Fruit fly (Drosophila melanogaster) whole organism, embryonic: ENCODE data around the gene Cyp4ac3.
A peak's percentile ranks its signal among the peaks of the same experiment; 100 is the strongest.

Experiments used
- Asciz ChIP-seq: fragments of 200-800 bp; sonication (Bioruptor generic); optimal IDR thresholded peaks from 2 replicates; lab custom pipeline; 2017; ENCODE audit warnings: missing biosample characterization, mild to moderate bottlenecking, missing genetic modification characterization, missing genetic modification reagents
- BEAF-32 ChIP-seq: fragments of 200-800 bp; sonication (Bioruptor generic); optimal IDR thresholded peaks from 3 replicates; lab custom pipeline; 2017; ENCODE audit warnings: missing biosample characterization, missing genetic modification characterization, mild to moderate bottlenecking, moderate library complexity, missing genetic modification reagents
- CG10147 ChIP-seq: fragments of 200-800 bp; sonication (Bioruptor generic); optimal IDR thresholded peaks from 2 replicates; lab custom pipeline; 2019; ENCODE audit warnings: missing biosample characterization, mild to moderate bottlenecking, missing genetic modification characterization, moderate library complexity
- CG11456 ChIP-seq: fragments of 200-800 bp; sonication (Bioruptor generic); IDR thresholded peaks from 3 replicates; pipeline ENCODE4 v1.3.6; 2022; ENCODE audit warnings: missing biosample characterization, missing genetic modification characterization
- CG1233 ChIP-seq: fragments of 200-800 bp; sonication (Bioruptor generic); optimal IDR thresholded peaks from 4 replicates; lab custom pipeline; 2018; ENCODE audit warnings: missing biosample characterization, mild to moderate bottlenecking, missing genetic modification characterization
- CG12744 ChIP-seq: fragments of 200-800 bp; sonication (Bioruptor generic); optimal IDR thresholded peaks from 2 replicates; lab custom pipeline; 2016; ENCODE audit warnings: missing biosample characterization, missing genetic modification characterization
- CG13894 ChIP-seq: fragments of 200-800 bp; sonication (Bioruptor generic); optimal IDR thresholded peaks from 3 replicates; lab custom pipeline; 2018; ENCODE audit warnings: missing biosample characterization, mild to moderate bottlenecking, missing genetic modification characterization, moderate library complexity
- CG14860 ChIP-seq: fragments of 200-800 bp; sonication (Bioruptor generic); IDR thresholded peaks from 3 replicates; pipeline ENCODE4 v1.3.6; 2022; ENCODE audit warnings: missing biosample characterization, missing genetic modification characterization; ENCODE audit not compliant: partially characterized antibody
- CG15073 ChIP-seq: fragments of 200-800 bp; sonication (Bioruptor generic); optimal IDR thresholded peaks from 2 replicates; lab custom pipeline; 2016; ENCODE audit warnings: missing biosample characterization, missing genetic modification characterization
- CG15269 ChIP-seq: fragments of 200-800 bp; sonication (Bioruptor generic); optimal IDR thresholded peaks from 2 replicates; lab custom pipeline; 2018; ENCODE audit warnings: missing biosample characterization, mild to moderate bottlenecking, missing genetic modification characterization, moderate library complexity
- CG15601 ChIP-seq: fragments of 200-800 bp; sonication (Bioruptor generic); optimal IDR thresholded peaks from 3 replicates; lab custom pipeline; 2019; ENCODE audit warnings: missing biosample characterization, mild to moderate bottlenecking, missing genetic modification characterization, moderate library complexity
- CG16815 ChIP-seq: fragments of 200-800 bp; sonication (Bioruptor generic); optimal IDR thresholded peaks from 3 replicates; lab custom pipeline; 2017; ENCODE audit warnings: missing biosample characterization, mild to moderate bottlenecking, missing genetic modification characterization
- CG17359 ChIP-seq: fragments of 200-800 bp; sonication (Bioruptor generic); optimal IDR thresholded peaks from 3 replicates; lab custom pipeline; 2018; ENCODE audit warnings: missing biosample characterization, mild to moderate bottlenecking, missing genetic modification characterization, moderate library complexity
- CG17385 ChIP-seq: fragments of 200-800 bp; sonication (Bioruptor generic); optimal IDR thresholded peaks from 3 replicates; lab custom pipeline; 2018; ENCODE audit warnings: missing biosample characterization, mild to moderate bottlenecking, missing genetic modification characterization
- CG17829 ChIP-seq: fragments of 200-800 bp; optimal IDR thresholded peaks from 2 replicates; lab custom pipeline; 2019; ENCODE audit warnings: missing biosample characterization, mild to moderate bottlenecking, missing genetic modification characterization, moderate library complexity
- CG2199 ChIP-seq: fragments of 200-800 bp; sonication (Bioruptor generic); IDR thresholded peaks from 3 replicates; pipeline ENCODE4 v1.3.6; 2022; ENCODE audit warnings: missing biosample characterization, missing genetic modification characterization
- CG34376 ChIP-seq: fragments of 200-800 bp; sonication (Bioruptor generic); optimal IDR thresholded peaks from 2 replicates; lab custom pipeline; 2018; ENCODE audit warnings: missing biosample characterization, mild to moderate bottlenecking, missing genetic modification characterization
- CG4820 ChIP-seq: fragments of 200-800 bp; sonication (Bioruptor generic); optimal IDR thresholded peaks from 3 replicates; lab custom pipeline; 2016; ENCODE audit warnings: missing biosample characterization, missing genetic modification characterization
- CG5245 ChIP-seq: fragments of 200-800 bp; sonication (Bioruptor generic); optimal IDR thresholded peaks from 3 replicates; lab custom pipeline; 2016; ENCODE audit warnings: missing biosample characterization, missing genetic modification characterization
- CG6254 ChIP-seq: fragments of 200-800 bp; sonication (Bioruptor generic); optimal IDR thresholded peaks from 3 replicates; lab custom pipeline; 2017; ENCODE audit warnings: mild to moderate bottlenecking, missing biosample characterization, missing genetic modification reagents, missing genetic modification characterization
- CG7786 ChIP-seq: fragments of 200-800 bp; sonication (Bioruptor generic); optimal IDR thresholded peaks from 2 replicates; lab custom pipeline; 2016; ENCODE audit warnings: missing biosample characterization, missing genetic modification characterization
- D19A ChIP-seq: fragments of 200-800 bp; optimal IDR thresholded peaks from 3 replicates; lab custom pipeline; 2019; ENCODE audit warnings: missing biosample characterization, mild to moderate bottlenecking, missing genetic modification characterization, moderate library complexity
- Dad ChIP-seq: fragments of 200-800 bp; sonication (Bioruptor generic); optimal IDR thresholded peaks from 3 replicates; lab custom pipeline; 2016; ENCODE audit warnings: missing biosample characterization, missing genetic modification characterization
- Dbx ChIP-seq: fragments of 200-800 bp; sonication (Bioruptor generic); IDR thresholded peaks from 3 replicates; pipeline ENCODE4 v1.3.6; 2022; ENCODE audit warnings: missing biosample characterization, missing genetic modification characterization
- Deaf1 ChIP-seq: fragments of 200-800 bp; optimal IDR thresholded peaks from 3 replicates; lab custom pipeline; 2019; ENCODE audit warnings: missing biosample characterization, mild to moderate bottlenecking, missing genetic modification characterization, moderate library complexity
- GATAe ChIP-seq: fragments of 200-800 bp; sonication (Bioruptor generic); conservative IDR thresholded peaks from 2 replicates; pipeline ENCODE4 v1.3.6; 2022; ENCODE audit warnings: missing biosample characterization, missing genetic modification characterization
- H2.0 ChIP-seq: fragments of 200-800 bp; sonication (Bioruptor generic); IDR thresholded peaks from 2 replicates; pipeline ENCODE4 v1.3.6; 2022; ENCODE audit warnings: missing biosample characterization, missing genetic modification characterization
- Hmr ChIP-seq: fragments of 200-800 bp; sonication (Bioruptor generic); optimal IDR thresholded peaks from 3 replicates; lab custom pipeline; 2017; ENCODE audit warnings: mild to moderate bottlenecking, missing biosample characterization, missing genetic modification reagents, missing genetic modification characterization
- Neu2 ChIP-seq: fragments of 200-800 bp; sonication (Bioruptor generic); optimal IDR thresholded peaks from 3 replicates; lab custom pipeline; 2016; ENCODE audit warnings: missing biosample characterization, missing genetic modification characterization, borderline replicate concordance
- PHDP ChIP-seq: fragments of 200-800 bp; sonication (Bioruptor generic); optimal IDR thresholded peaks from 3 replicates; lab custom pipeline; 2018; ENCODE audit warnings: missing biosample characterization, mild to moderate bottlenecking, missing genetic modification characterization, moderate library complexity
- Ptx1 ChIP-seq: fragments of 200-800 bp; sonication (Bioruptor generic); IDR thresholded peaks from 2 replicates; pipeline ENCODE4 v1.3.6; 2022; ENCODE audit warnings: missing biosample characterization, missing genetic modification characterization
- Spps ChIP-seq: fragments of 200-800 bp; sonication (Bioruptor generic); optimal IDR thresholded peaks from 2 replicates; lab custom pipeline; 2018; ENCODE audit warnings: missing biosample characterization, mild to moderate bottlenecking, missing genetic modification characterization
- ara ChIP-seq: fragments of 200-800 bp; sonication (Bioruptor generic); IDR thresholded peaks from 2 replicates; pipeline ENCODE4 v1.3.6; 2022; ENCODE audit warnings: missing biosample characterization, missing genetic modification characterization
- cato ChIP-seq: fragments of 200-800 bp; sonication (Bioruptor generic); optimal IDR thresholded peaks from 2 replicates; lab custom pipeline; 2016; ENCODE audit warnings: missing biosample characterization, missing genetic modification characterization, borderline replicate concordance
- crp ChIP-seq, 2 experiments: fragments of 200-800 bp; sonication (Bioruptor generic); optimal IDR thresholded peaks; 2 replicates in 1 of 2; 3 replicates in 1 of 2; lab custom pipeline; 2017; ENCODE audit warnings: missing biosample characterization in 2 of 2, missing genetic modification characterization in 2 of 2, mild to moderate bottlenecking in 1 of 2, moderate library complexity in 1 of 2
- danr ChIP-seq: fragments of 200-800 bp; sonication (Bioruptor generic); IDR thresholded peaks from 2 replicates; pipeline ENCODE4 v1.3.6; 2022; ENCODE audit warnings: missing biosample characterization, missing genetic modification characterization
- kah ChIP-seq: fragments of 200-800 bp; sonication (Bioruptor generic); optimal IDR thresholded peaks from 2 replicates; lab custom pipeline; 2018; ENCODE audit warnings: missing biosample characterization, mild to moderate bottlenecking, missing genetic modification characterization
- lab ChIP-seq: fragments of 200-800 bp; sonication (Bioruptor generic); optimal IDR thresholded peaks from 3 replicates; lab custom pipeline; 2017; ENCODE audit warnings: missing biosample characterization, missing genetic modification characterization, mild to moderate bottlenecking, moderate library complexity, missing genetic modification reagents
- lov ChIP-seq, 2 experiments: fragments of 200-800 bp in 1 of 2; fragments of >200 bp in 1 of 2; sonication (Bioruptor generic) in 1 of 2; IDR thresholded peaks in 1 of 2; optimal IDR thresholded peaks in 1 of 2; 2 replicates in 1 of 2; 3 replicates in 1 of 2; pipeline versions ENCODE4 v1.3.6 to Lab custom; 2017 to 2022; ENCODE audit warnings: missing biosample characterization in 1 of 2, missing genetic modification characterization in 1 of 2
- nerfin-1 ChIP-seq: fragments of 200-800 bp; sonication (Bioruptor generic); optimal IDR thresholded peaks from 3 replicates; lab custom pipeline; 2019; ENCODE audit warnings: missing biosample characterization, mild to moderate bottlenecking, missing genetic modification characterization, moderate library complexity
- pita ChIP-seq: fragments of 200-800 bp; sonication (Bioruptor generic); optimal IDR thresholded peaks from 2 replicates; lab custom pipeline; 2017; ENCODE audit warnings: missing biosample characterization, mild to moderate bottlenecking, missing genetic modification characterization
- sc ChIP-seq, 3 experiments: fragments of >200 bp in 2 of 3; fragments of 200-800 bp in 1 of 3; sonication (Bioruptor generic) in 1 of 3; optimal IDR thresholded peaks; 2 replicates in 2 of 3; 3 replicates in 1 of 3; lab custom pipeline; 2017; ENCODE audit warnings: mild to moderate bottlenecking in 1 of 3, missing biosample characterization in 1 of 3, missing genetic modification characterization in 1 of 3, missing genetic modification reagents in 1 of 3
- schlank ChIP-seq: fragments of 200-800 bp; sonication (Bioruptor generic); optimal IDR thresholded peaks from 2 replicates; lab custom pipeline; 2018; ENCODE audit warnings: missing biosample characterization, mild to moderate bottlenecking, missing genetic modification characterization
- sug ChIP-seq: fragments of 200-800 bp; optimal IDR thresholded peaks from 2 replicates; lab custom pipeline; 2019; ENCODE audit warnings: missing biosample characterization, mild to moderate bottlenecking, missing genetic modification characterization, moderate library complexity
- tap ChIP-seq: fragments of 200-800 bp; optimal IDR thresholded peaks from 3 replicates; lab custom pipeline; 2019; ENCODE audit warnings: missing biosample characterization, mild to moderate bottlenecking, missing genetic modification characterization, moderate library complexity
- wdn ChIP-seq: fragments of 200-800 bp; sonication (Bioruptor generic); IDR thresholded peaks from 2 replicates; pipeline ENCODE4 v1.3.6; 2022; ENCODE audit warnings: missing biosample characterization, missing genetic modification characterization
- zf30C ChIP-seq: fragments of 200-800 bp; sonication (Bioruptor generic); optimal IDR thresholded peaks from 3 replicates; lab custom pipeline; 2018; ENCODE audit warnings: missing biosample characterization, mild to moderate bottlenecking, missing genetic modification characterization

Gene Cyp4ac3

dm6 chr2L:5270215-5271071 lies 2.1 kb downstream of the Cyp4ac3 start (continued):
- TF ChIP-seq zf30C (GFP tag; lab: Kevin White, UChicago), result peak; percentile 79
- TF ChIP-seq crp (GFP tag; optimal IDR thresholded peaks at IDR 0.05; lab: Kevin White, UChicago), result no peak
- no peak for TF ChIP-seq Ptx1 (GFP tag; lab: Robert Waterston, UW)
- TF ChIP-seq nerfin-1 (tag; lab: Kevin White, UChicago), result peak; percentile 5
- TF ChIP-seq BEAF-32 (GFP tag; lab: Kevin White, UChicago), result no peak
- TF ChIP-seq danr (GFP tag; lab: Robert Waterston, UW), result no peak
- no peak for TF ChIP-seq cato (GFP tag; lab: Kevin White, UChicago)
- TF ChIP-seq Hmr (GFP tag; lab: Kevin White, UChicago), result no peak
- peak; percentile 90 for TF ChIP-seq CG2199 (GFP tag; lab: Robert Waterston, UW)
- no peak for TF ChIP-seq CG1233
- peak; percentile 1 for TF ChIP-seq D19A (tag; lab: Kevin White, UChicago)
- TF ChIP-seq ara (GFP tag; lab: Robert Waterston, UW), result no peak
- TF ChIP-seq CG13894 (tag; lab: Kevin White, UChicago), result no peak
- no peak for TF ChIP-seq CG14860 (GFP tag; lab: Robert Waterston, UW)
- TF ChIP-seq CG34376, result no peak
- no peak for TF ChIP-seq Dbx (GFP tag; lab: Robert Waterston, UW)
- TF ChIP-seq CG15073 (GFP tag; lab: Kevin White, UChicago), result no peak
- no peak for TF ChIP-seq CG11456 (GFP tag; lab: Robert Waterston, UW)
- TF ChIP-seq Neu2 (GFP tag; lab: Kevin White, UChicago), result no peak
- peak; percentile 37 for TF ChIP-seq CG15601 (tag; lab: Kevin White, UChicago)
- TF ChIP-seq schlank (tag; lab: Kevin White, UChicago), result no peak
- no peak for TF ChIP-seq kah (GFP tag; lab: Kevin White, UChicago)
- no peak for TF ChIP-seq lov (optimal IDR thresholded peaks at IDR 0.05; lab: Kevin White, UChicago)
- no peak for TF ChIP-seq lov (GFP tag; IDR thresholded peaks at IDR 0.05; lab: Robert Waterston, UW)
- no peak for TF ChIP-seq CG16815 (GFP tag; lab: Kevin White, UChicago)
- TF ChIP-seq Spps, result no peak
- no peak for TF ChIP-seq CG17385 (GFP tag; lab: Kevin White, UChicago)
- no peak for TF ChIP-seq CG7786
- TF ChIP-seq lab (GFP tag; lab: Kevin White, UChicago), result no peak
- TF ChIP-seq H2.0 (GFP tag; lab: Robert Waterston, UW), result no peak
- no peak for TF ChIP-seq GATAe (GFP tag; lab: Robert Waterston, UW)
- no peak for TF ChIP-seq CG10147 (GFP tag; lab: Kevin White, UChicago)
- TF ChIP-seq CG15269 (tag; lab: Kevin White, UChicago), result no peak
- TF ChIP-seq Deaf1 (tag; lab: Kevin White, UChicago), result no peak
- no peak for TF ChIP-seq sug (tag; lab: Kevin White, UChicago)
- TF ChIP-seq CG4820 (GFP tag; lab: Kevin White, UChicago), result no peak
- TF ChIP-seq tap (tag; lab: Kevin White, UChicago), result no peak
- no peak for TF ChIP-seq sc (optimal IDR thresholded peaks at IDR 0.05; lab: Kevin White, UChicago)
- TF ChIP-seq sc (GFP tag; optimal IDR thresholded peaks at IDR 0.05; lab: Kevin White, UChicago), result no peak
- TF ChIP-seq wdn (GFP tag; lab: Robert Waterston, UW), result no peak
- no peak for TF ChIP-seq Asciz
- no peak for TF ChIP-seq CG6254 (GFP tag; lab: Kevin White, UChicago)
- TF ChIP-seq CG17359 (tag; lab: Kevin White, UChicago), result peak; percentile 3
- no peak for TF ChIP-seq CG12744
- no peak for TF ChIP-seq CG5245 (GFP tag; lab: Kevin White, UChicago)
- no peak for TF ChIP-seq Dad (GFP tag; lab: Kevin White, UChicago)
- no peak for TF ChIP-seq CG17829
- TF ChIP-seq PHDP (tag; lab: Kevin White, UChicago), result peak; percentile 3
- peak; percentile 22 for TF ChIP-seq pita (GFP tag; lab: Kevin White, UChicago)
